Fruit fly (Drosophila melanogaster): Measurements from ENCODE around the gene GILT1.

The GILT1 gene

DNA sequence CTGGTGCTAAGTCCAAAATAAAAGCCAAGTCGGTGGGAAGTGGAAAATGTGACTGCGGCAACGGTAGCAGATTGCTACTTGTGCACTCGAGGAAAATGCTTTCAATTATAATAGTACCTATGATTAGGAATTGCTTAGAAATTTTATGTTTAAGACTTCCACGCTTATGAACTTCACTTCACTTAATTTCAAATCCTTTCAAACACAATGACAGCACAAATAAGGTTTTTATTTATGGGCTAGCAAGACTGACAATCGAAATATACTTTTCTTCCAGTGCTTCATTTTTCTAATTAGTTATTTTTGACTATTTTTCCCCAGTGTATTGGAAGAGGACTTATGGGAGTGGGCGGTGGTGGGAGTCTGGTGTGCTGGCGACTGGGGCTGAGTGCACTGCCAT is 46.7 kb upstream of the GILT1 start:
- TF ChIP-seq p53 (GFP tag; optimal IDR thresholded peaks at IDR 0.05) (no peak), NC2α (GFP tag; optimal IDR thresholded peaks at IDR 0.05) (no peak), CG5245 (GFP tag; optimal IDR thresholded peaks at IDR 0.05) (no peak), sqz (GFP tag; optimal IDR thresholded peaks at IDR 0.05) (no peak), vvl (GFP tag; IDR thresholded peaks at IDR 0.05) (peak; percentile 37; the same call in 1 of the 2 replicates), gem (tag; optimal IDR thresholded peaks at IDR 0.05) (peak; percentile 71), CG3281 (GFP tag; optimal IDR thresholded peaks at IDR 0.05) (no peak), Camta (GFP tag; optimal IDR thresholded peaks at IDR 0.05) (no peak), CG13894 (tag; optimal IDR thresholded peaks at IDR 0.05) (no peak), CG8765 (GFP tag; IDR thresholded peaks at IDR 0.05) (no peak), Awh (GFP tag; IDR thresholded peaks at IDR 0.05) (no peak), CG4854 (GFP tag; optimal IDR thresholded peaks at IDR 0.05) (no peak), grn (GFP tag; optimal IDR thresholded peaks at IDR 0.05) (no peak), dm (GFP tag; optimal IDR thresholded peaks at IDR 0.05) (no peak), scrt (GFP tag; optimal IDR thresholded peaks at IDR 0.05) (no peak), vfl (GFP tag; optimal IDR thresholded peaks at IDR 0.05) (no peak), toy (GFP tag; IDR thresholded peaks at IDR 0.05) (no peak), HLH54F (GFP tag; optimal IDR thresholded peaks at IDR 0.05) (no peak), kni (GFP tag; optimal IDR thresholded peaks at IDR 0.05) (no peak), dmrt11E (tag; optimal IDR thresholded peaks at IDR 0.05) (peak; percentile 66), CG33213 (GFP tag; optimal IDR thresholded peaks at IDR 0.05) (no peak), Aef1 (GFP tag; IDR thresholded peaks at IDR 0.05) (no peak), dmrt99B (tag; optimal IDR thresholded peaks at IDR 0.05) (peak; percentile 62), Hmr (GFP tag; optimal IDR thresholded peaks at IDR 0.05) (no peak), Myb (GFP tag; optimal IDR thresholded peaks at IDR 0.05) (no peak), Ptx1 (GFP tag; IDR thresholded peaks at IDR 0.05) (0 out of 2 replicates have a peak, but pooled peaks have one; percentile 42), CG9817 (tag; optimal IDR thresholded peaks at IDR 0.05) (no peak), Pdp1 (GFP tag; optimal IDR thresholded peaks at IDR 0.05) (no peak), CG1024 (GFP tag; IDR thresholded peaks at IDR 0.05) (no peak), D (optimal IDR thresholded peaks at IDR 0.05) (no peak), D (GFP tag; optimal IDR thresholded peaks at IDR 0.05) (peak; percentile 61), CoRest (tag; optimal IDR thresholded peaks at IDR 0.05) (peak; percentile 49), CG7963 (GFP tag; IDR thresholded peaks at IDR 0.05; ENCODE audit: partially characterized antibody) (no peak), CG11456 (GFP tag; IDR thresholded peaks at IDR 0.05) (no peak), repo (GFP tag; optimal IDR thresholded peaks at IDR 0.05) (no peak), CG6272 (GFP tag; IDR thresholded peaks at IDR 0.05) (no peak), Sox102F (GFP tag; optimal IDR thresholded peaks at IDR 0.05) (peak; percentile 65), Ravus (GFP tag; IDR thresholded peaks at IDR 0.05) (no peak), sob (GFP tag; IDR thresholded peaks at IDR 0.05) (no peak), CG14860 (GFP tag; IDR thresholded peaks at IDR 0.05; ENCODE audit: partially characterized antibody) (no peak), ind (GFP tag; optimal IDR thresholded peaks at IDR 0.05) (no peak), CG10366 (GFP tag; IDR thresholded peaks at IDR 0.05) (no peak), CG7839 (tag; optimal IDR thresholded peaks at IDR 0.05) (peak; percentile 54), CG3995 (GFP tag; optimal IDR thresholded peaks at IDR 0.05) (no peak), CG8281 (tag; optimal IDR thresholded peaks at IDR 0.05) (no peak), Dip2 (GFP tag; IDR thresholded peaks at IDR 0.05) (no peak), cg (GFP tag; optimal IDR thresholded peaks at IDR 0.05) (no peak), D19B (GFP tag; optimal IDR thresholded peaks at IDR 0.05) (no peak), CG2889 (GFP tag; IDR thresholded peaks at IDR 0.05) (no peak), jigr1 (GFP tag; IDR thresholded peaks at IDR 0.05) (no peak), sima (GFP tag; optimal IDR thresholded peaks at IDR 0.05) (no peak), nerfin-2 (GFP tag; IDR thresholded peaks at IDR 0.05; ENCODE audit: partially characterized antibody) (no peak)
